Worm (Caenorhabditis elegans): ENCODE data around the gene ZC376.8.

ce11 chrV:14192870-14193269 is 12.8 kb downstream of the ZC376.8 start:
- TF ChIP-seq pag-3 (tag; optimal IDR thresholded peaks at IDR 0.05; ENCODE audit: borderline replicate concordance) (no peak), dmd-4 (tag; optimal IDR thresholded peaks at IDR 0.05; ENCODE audit: borderline replicate concordance) (no peak), fkh-10 (GFP tag; optimal IDR thresholded peaks at IDR 0.05) (no peak), pha-4 (tag; optimal IDR thresholded peaks at IDR 0.05) (no peak)
